Fruit fly (Drosophila melanogaster): ENCODE measurements around the gene Kap-alpha3.

Gene Kap-alpha3

dm6 chr3R:9586663-9587248, 9.2 kb upstream of the Kap-alpha3 start, which contains the start of gene P58IPK (continued):
- peak; percentile 56 for TF ChIP-seq CG10366 (GFP tag; IDR thresholded peaks at IDR 0.05)
- no peak for TF ChIP-seq CG12071 (GFP tag; optimal IDR thresholded peaks at IDR 0.05)
- TF ChIP-seq Asciz (GFP tag; optimal IDR thresholded peaks at IDR 0.05), result no peak
- TF ChIP-seq CG9817 (tag; optimal IDR thresholded peaks at IDR 0.05), result peak; percentile 68
- peak; percentile 41 for TF ChIP-seq Nf-YC (tag; optimal IDR thresholded peaks at IDR 0.05)
- peak; percentile 64 for TF ChIP-seq az2 (GFP tag; optimal IDR thresholded peaks at IDR 0.05)
- TF ChIP-seq CG18619 (GFP tag; optimal IDR thresholded peaks at IDR 0.05), result peak; percentile 31
- TF ChIP-seq CG9609 (GFP tag; optimal IDR thresholded peaks at IDR 0.05), result peak; percentile 69
- peak; percentile 80 for TF ChIP-seq CG6272 (GFP tag; IDR thresholded peaks at IDR 0.05)
- TF ChIP-seq CG11695 (GFP tag; IDR thresholded peaks at IDR 0.05), result no peak
- no peak for TF ChIP-seq Kr (GFP tag; optimal IDR thresholded peaks at IDR 0.05)
- TF ChIP-seq lbe (GFP tag; optimal IDR thresholded peaks at IDR 0.05), result peak; percentile 41
- TF ChIP-seq Hr51 (GFP tag; optimal IDR thresholded peaks at IDR 0.05), result peak in 1 of 2 experiments; percentile 78
- peak; percentile 59 for TF ChIP-seq ranshi (GFP tag; IDR thresholded peaks at IDR 0.05)
- TF ChIP-seq CG9876 (GFP tag; optimal IDR thresholded peaks at IDR 0.05), result peak; percentile 57
- TF ChIP-seq D (optimal IDR thresholded peaks at IDR 0.05), result no peak
- TF ChIP-seq D (GFP tag; optimal IDR thresholded peaks at IDR 0.05), result no peak
- peak; percentile 44 for TF ChIP-seq CG18476 (GFP tag; optimal IDR thresholded peaks at IDR 0.05)
- peak; percentile 29; the same call in 1 of the 2 replicates for TF ChIP-seq HLH3B (GFP tag; IDR thresholded peaks at IDR 0.05)
- peak; percentile 37 for TF ChIP-seq HHEX (GFP tag; optimal IDR thresholded peaks at IDR 0.05)
- no peak for TF ChIP-seq CG17912 (GFP tag; optimal IDR thresholded peaks at IDR 0.05)
- TF ChIP-seq Max (GFP tag; optimal IDR thresholded peaks at IDR 0.05), result peak; percentile 56
- TF ChIP-seq chinmo (GFP tag; IDR thresholded peaks at IDR 0.05; ENCODE audit: partially characterized antibody), result peak; percentile 73; the same call in 2 of the 4 replicates
- peak; percentile 91 for TF ChIP-seq unc-4 (GFP tag; IDR thresholded peaks at IDR 0.05; ENCODE audit: partially characterized antibody)
- peak; percentile 55 for TF ChIP-seq CG10147 (GFP tag; optimal IDR thresholded peaks at IDR 0.05)
- TF ChIP-seq wdn (GFP tag; IDR thresholded peaks at IDR 0.05), result 0 out of 2 replicates have a peak, but pooled peaks have one; percentile 41
- TF ChIP-seq Lhr (GFP tag; optimal IDR thresholded peaks at IDR 0.05), result peak; percentile 65
- no peak for TF ChIP-seq CG12104 (GFP tag; optimal IDR thresholded peaks at IDR 0.05)
- TF ChIP-seq repo (GFP tag; optimal IDR thresholded peaks at IDR 0.05), result peak; percentile 35
- no peak for TF ChIP-seq hth (optimal IDR thresholded peaks at IDR 0.05)
- peak; percentile 94 for TF ChIP-seq CG9932 (GFP tag; IDR thresholded peaks at IDR 0.05)
- no peak for TF ChIP-seq CG14965 (GFP tag; optimal IDR thresholded peaks at IDR 0.05; ENCODE audit: borderline replicate concordance)
- TF ChIP-seq klu (GFP tag; IDR thresholded peaks at IDR 0.05), result peak; percentile 63; the same call in 1 of the 2 replicates
- peak; percentile 32 for TF ChIP-seq CG10979 (tag; optimal IDR thresholded peaks at IDR 0.05)
- TF ChIP-seq CG16815 (GFP tag; optimal IDR thresholded peaks at IDR 0.05), result peak; percentile 22
- no peak for TF ChIP-seq Deaf1 (tag; optimal IDR thresholded peaks at IDR 0.05)
- peak; percentile 48 for TF ChIP-seq B-H2 (GFP tag; optimal IDR thresholded peaks at IDR 0.05)
- TF ChIP-seq CG6813 (GFP tag; optimal IDR thresholded peaks at IDR 0.05), result no peak
- TF ChIP-seq ato (GFP tag; IDR thresholded peaks at IDR 0.05; ENCODE audit: partially characterized antibody), result peak; percentile 88
- TF ChIP-seq CG14667 (GFP tag; IDR thresholded peaks at IDR 0.05), result peak; percentile 56
- peak; percentile 69 for TF ChIP-seq CHES-1-like (GFP tag; optimal IDR thresholded peaks at IDR 0.05)
- no peak for TF ChIP-seq cad (GFP tag; optimal IDR thresholded peaks at IDR 0.05)
- TF ChIP-seq CG3407 (GFP tag; optimal IDR thresholded peaks at IDR 0.05), result no peak
- peak; percentile 68 for TF ChIP-seq dm (GFP tag; optimal IDR thresholded peaks at IDR 0.05)
- peak; percentile 71 for TF ChIP-seq sug (tag; optimal IDR thresholded peaks at IDR 0.05)
- TF ChIP-seq Ets65A (GFP tag), result peak; percentile 98
- TF ChIP-seq yki (optimal IDR thresholded peaks at IDR 0.05), result no peak
- no peak for TF ChIP-seq corto (GFP tag; optimal IDR thresholded peaks at IDR 0.05)
- TF ChIP-seq mirr (GFP tag; optimal IDR thresholded peaks at IDR 0.05), result peak; percentile 0
- no peak for TF ChIP-seq CG16779 (GFP tag; IDR thresholded peaks at IDR 0.05)

Measured in whole organism, embryonic.